Worm (Caenorhabditis elegans) whole organism, L1 larva: Measurements from ENCODE around the gene R10E4.7.

ENCODE experiments used
- alr-1 ChIP-seq: fragments of 200-800 bp; sonication (Bioruptor generic); optimal IDR thresholded peaks from 2 replicates; lab custom pipeline; 2018; ENCODE audit warnings: borderline replicate concordance, mild to moderate bottlenecking, missing genetic modification characterization, missing compliant biosample characterization
- hlh-4 ChIP-seq: sonication (generic microtip); optimal IDR thresholded peaks from 2 replicates; lab custom pipeline; 2016; ENCODE audit warnings: mild to moderate bottlenecking, missing genetic modification characterization, missing compliant biosample characterization
- nhr-77 ChIP-seq: fragments of 150-350 bp; optimal IDR thresholded peaks from 2 replicates; lab custom pipeline; 2014; ENCODE audit warnings: missing biosample characterization, missing genetic modification characterization
- rnt-1 ChIP-seq: sonication (generic microtip); optimal IDR thresholded peaks from 2 replicates; lab custom pipeline; 2016; ENCODE audit warnings: mild to moderate bottlenecking, missing genetic modification characterization, moderate library complexity, missing compliant biosample characterization

- TF ChIP-seq nhr-77 (tag; lab: Kevin White, UChicago) (no peak), alr-1 (tag; lab: Kevin White, UChicago) (no peak), hlh-4 (no peak), rnt-1 (tag; lab: Kevin White, UChicago) (no peak)
These were observed 26.8 kb downstream of the R10E4.7 start, which contains the start of gene H38K22.7 for ce11 chrIII:4321399-4321798.
